Worm (Caenorhabditis elegans) whole organism, mixed stage, embryonic: ENCODE results near the gene skpo-3.

Experiments used
- M03D4.4 ChIP-seq: sonication (generic microtip); optimal IDR thresholded peaks from 2 replicates; lab custom pipeline; 2017; ENCODE audit warnings: mild to moderate bottlenecking, missing genetic modification characterization, missing compliant biosample characterization
- bed-3 ChIP-seq: fragments of 200-800 bp; sonication (Bioruptor generic); optimal IDR thresholded peaks from 3 replicates; lab custom pipeline; 2018; ENCODE audit warnings: mild to moderate bottlenecking, missing genetic modification characterization, moderate library complexity, missing compliant biosample characterization
- blmp-1 ChIP-seq: fragments of 150-350 bp; optimal IDR thresholded peaks from 2 replicates; lab custom pipeline; 2014; ENCODE audit warnings: missing biosample characterization, missing genetic modification characterization
- ceh-39 ChIP-seq: fragments of 150-350 bp; optimal IDR thresholded peaks from 2 replicates; lab custom pipeline; 2014; ENCODE audit warnings: missing biosample characterization, missing genetic modification characterization
- ceh-43 ChIP-seq: fragments of 200-800 bp; sonication (Bioruptor generic); optimal IDR thresholded peaks from 2 replicates; lab custom pipeline; 2018; ENCODE audit warnings: mild to moderate bottlenecking, missing genetic modification characterization, moderate library complexity, missing compliant biosample characterization
- ceh-83 ChIP-seq: fragments of 200-800 bp; sonication (Bioruptor generic); optimal IDR thresholded peaks from 2 replicates; lab custom pipeline; 2018; ENCODE audit warnings: mild to moderate bottlenecking, missing genetic modification characterization, missing compliant biosample characterization
- ces-1 ChIP-seq: fragments of 150-350 bp; optimal IDR thresholded peaks from 2 replicates; lab custom pipeline; 2014; ENCODE audit warnings: missing biosample characterization, missing genetic modification reagents, missing genetic modification characterization
- cnd-1 ChIP-seq: fragments of 200-800 bp; sonication (Bioruptor generic); optimal IDR thresholded peaks from 2 replicates; lab custom pipeline; 2018; ENCODE audit warnings: mild to moderate bottlenecking, missing genetic modification characterization, missing compliant biosample characterization
- elt-1 ChIP-seq: sonication (generic microtip); optimal IDR thresholded peaks from 2 replicates; lab custom pipeline; 2017; ENCODE audit warnings: missing genetic modification characterization, mild to moderate bottlenecking, missing compliant biosample characterization, antibody characterized with exemption, moderate library complexity, borderline replicate concordance; ENCODE audit not compliant: insufficient read depth
- elt-3 ChIP-seq: fragments of 150-350 bp; optimal IDR thresholded peaks from 2 replicates; lab custom pipeline; 2014; ENCODE audit warnings: missing biosample characterization, missing genetic modification characterization
- flh-1 ChIP-seq: fragments of 200-800 bp; sonication (Bioruptor generic); optimal IDR thresholded peaks from 2 replicates; lab custom pipeline; 2018; ENCODE audit warnings: mild to moderate bottlenecking, missing genetic modification characterization, moderate library complexity, missing compliant biosample characterization
- ham-2 ChIP-seq: fragments of 200-800 bp; sonication (Bioruptor generic); optimal IDR thresholded peaks from 2 replicates; lab custom pipeline; 2018; ENCODE audit warnings: mild to moderate bottlenecking, missing genetic modification characterization, missing compliant biosample characterization
- hlh-1 ChIP-seq: fragments of 150-350 bp; optimal IDR thresholded peaks from 2 replicates; lab custom pipeline; 2014; ENCODE audit warnings: missing biosample characterization, missing genetic modification reagents, missing genetic modification characterization
- lin-13 ChIP-seq: fragments of 150-350 bp; optimal IDR thresholded peaks from 2 replicates; lab custom pipeline; 2014; ENCODE audit warnings: missing biosample characterization, missing genetic modification characterization
- lin-32 ChIP-seq: fragments of 200-800 bp; sonication (Bioruptor generic); optimal IDR thresholded peaks from 2 replicates; lab custom pipeline; 2018; ENCODE audit warnings: mild to moderate bottlenecking, missing genetic modification characterization, missing compliant biosample characterization
- lsy-2 ChIP-seq: fragments of 150-350 bp; optimal IDR thresholded peaks from 2 replicates; lab custom pipeline; 2014; ENCODE audit warnings: missing biosample characterization, missing genetic modification characterization
- mab-5 ChIP-seq: fragments of 150-350 bp; optimal IDR thresholded peaks from 2 replicates; lab custom pipeline; 2014; ENCODE audit warnings: missing biosample characterization, missing genetic modification characterization
- mep-1 ChIP-seq: fragments of 150-350 bp; optimal IDR thresholded peaks from 2 replicates; lab custom pipeline; 2017; ENCODE audit warnings: missing biosample characterization, missing genetic modification reagents, missing genetic modification characterization, inconsistent platforms
- mls-2 ChIP-seq: sonication (generic microtip); optimal IDR thresholded peaks from 2 replicates; lab custom pipeline; 2016; ENCODE audit warnings: mild to moderate bottlenecking, missing genetic modification characterization, moderate library complexity, missing compliant biosample characterization
- nhr-12 ChIP-seq: fragments of 150-350 bp; optimal IDR thresholded peaks from 2 replicates; lab custom pipeline; 2014; ENCODE audit warnings: missing biosample characterization, missing genetic modification characterization
- nhr-2 ChIP-seq: fragments of 150-350 bp; optimal IDR thresholded peaks from 2 replicates; lab custom pipeline; 2014; ENCODE audit warnings: missing biosample characterization, missing genetic modification characterization
- nhr-237 ChIP-seq: fragments of 150-350 bp; optimal IDR thresholded peaks from 2 replicates; lab custom pipeline; 2014; ENCODE audit warnings: missing biosample characterization, missing genetic modification characterization
- nhr-28 ChIP-seq: fragments of 150-350 bp; optimal IDR thresholded peaks from 2 replicates; lab custom pipeline; 2014; ENCODE audit warnings: missing biosample characterization, missing genetic modification characterization
- nhr-76 ChIP-seq: sonication (generic microtip); optimal IDR thresholded peaks from 2 replicates; lab custom pipeline; 2017; ENCODE audit warnings: missing biosample characterization, missing genetic modification characterization
- pha-4 ChIP-seq: fragments of 150-350 bp; optimal IDR thresholded peaks from 2 replicates; lab custom pipeline; 2018; ENCODE audit warnings: missing biosample characterization, missing genetic modification reagents, missing genetic modification characterization
- sem-2 ChIP-seq: fragments of 200-800 bp; sonication (Bioruptor generic); optimal IDR thresholded peaks from 2 replicates; lab custom pipeline; 2018; ENCODE audit warnings: mild to moderate bottlenecking, missing genetic modification characterization, missing compliant biosample characterization
- snpc-4 ChIP-seq: fragments of 150-350 bp; optimal IDR thresholded peaks from 2 replicates; lab custom pipeline; 2014; ENCODE audit warnings: missing biosample characterization, missing genetic modification characterization
- sptf-1 ChIP-seq: sonication (generic microtip); optimal IDR thresholded peaks from 2 replicates; lab custom pipeline; 2017; ENCODE audit warnings: mild to moderate bottlenecking, missing genetic modification characterization, moderate library complexity, missing compliant biosample characterization
- tbx-8 ChIP-seq: fragments of 200-800 bp; sonication (Bioruptor generic); optimal IDR thresholded peaks from 2 replicates; lab custom pipeline; 2018; ENCODE audit warnings: mild to moderate bottlenecking, missing genetic modification characterization, moderate library complexity, missing compliant biosample characterization
- unc-120 ChIP-seq: sonication (generic microtip); optimal IDR thresholded peaks from 2 replicates; lab custom pipeline; 2017; ENCODE audit warnings: missing genetic modification characterization, missing compliant biosample characterization; ENCODE audit not compliant: poor library complexity, severe bottlenecking
- unc-39 ChIP-seq: fragments of 150-350 bp; optimal IDR thresholded peaks from 2 replicates; lab custom pipeline; 2014; ENCODE audit warnings: missing biosample characterization, missing genetic modification characterization
- unc-62 ChIP-seq: fragments of 150-350 bp; optimal IDR thresholded peaks from 2 replicates; lab custom pipeline; 2014; ENCODE audit warnings: missing biosample characterization, missing genetic modification reagents, missing genetic modification characterization
- zip-8 ChIP-seq: fragments of 150-350 bp; optimal IDR thresholded peaks from 2 replicates; lab custom pipeline; 2014; ENCODE audit warnings: missing biosample characterization, missing genetic modification characterization
- ztf-11 ChIP-seq: fragments of 150-350 bp; optimal IDR thresholded peaks from 2 replicates; lab custom pipeline; 2014; ENCODE audit warnings: missing biosample characterization, missing genetic modification characterization

Gene skpo-3

ce11 chrII:7211280-7211679 is 34.4 kb upstream of the skpo-3 start, which contains the start of gene E04F6.8:
Gene E04F6.8, minus strand, starts transcription at chrII:7211380.
- TF ChIP-seq nhr-12 (tag; lab: Kevin White, UChicago) (no peak), snpc-4 (tag; lab: Kevin White, UChicago) (no peak), ces-1 (GFP tag; lab: Kevin White, UChicago) (no peak), elt-3 (tag; lab: Kevin White, UChicago) (no peak), ztf-11 (tag; lab: Kevin White, UChicago) (no peak), ceh-83 (GFP tag; lab: Kevin White, UChicago) (no peak), nhr-76 (tag; lab: Kevin White, UChicago) (no peak), M03D4.4 (tag; lab: Kevin White, UChicago) (no peak), bed-3 (GFP tag; lab: Kevin White, UChicago) (no peak), sem-2 (no peak), nhr-237 (tag; lab: Kevin White, UChicago) (no peak), ceh-43 (GFP tag; lab: Kevin White, UChicago) (no peak), zip-8 (tag; lab: Kevin White, UChicago) (no peak), mls-2 (tag; lab: Kevin White, UChicago) (no peak), pha-4 (tag; lab: Kevin White, UChicago) (no peak), cnd-1 (no peak), blmp-1 (no peak), lin-32 (no peak), sptf-1 (tag; lab: Kevin White, UChicago) (no peak), nhr-28 (tag; lab: Kevin White, UChicago) (no peak)

- TF ChIP-seq nhr-76 (tag; lab: Kevin White, UChicago) (no peak), nhr-2 (tag; lab: Kevin White, UChicago) (no peak), ztf-11 (tag; lab: Kevin White, UChicago) (no peak), blmp-1 (no peak), lin-13 (no peak), nhr-28 (tag; lab: Kevin White, UChicago) (no peak), mep-1 (no peak), ceh-43 (GFP tag; lab: Kevin White, UChicago) (no peak)
These were observed 33.6 kb upstream of the skpo-3 start, which contains the start of gene E04F6.9 for ce11 chrII:7212059-7212458. Gene E04F6.9, minus strand, starts transcription at chrII:7212159.

ce11 chrII:7217047-7217446 is 28.6 kb upstream of the skpo-3 start, which contains the start of gene E04F6.10:
Gene E04F6.10, minus strand, starts transcription at chrII:7217147.
- TF ChIP-seq nhr-76 (tag; lab: Kevin White, UChicago): no peak
- no peak for TF ChIP-seq snpc-4 (tag; lab: Kevin White, UChicago)
- TF ChIP-seq cnd-1: no peak
- no peak for TF ChIP-seq flh-1
- no peak for TF ChIP-seq lin-13
- TF ChIP-seq ztf-11 (tag; lab: Kevin White, UChicago): no peak
- no peak for TF ChIP-seq sptf-1 (tag; lab: Kevin White, UChicago)
- no peak for TF ChIP-seq ham-2
- no peak for TF ChIP-seq ces-1 (GFP tag; lab: Kevin White, UChicago)
- no peak for TF ChIP-seq lin-32
- TF ChIP-seq mep-1: no peak
- TF ChIP-seq mab-5 (tag; lab: Kevin White, UChicago): no peak
- no peak for TF ChIP-seq unc-120 (tag; lab: Kevin White, UChicago)
- no peak for TF ChIP-seq ceh-39 (tag; lab: Kevin White, UChicago)
- TF ChIP-seq unc-39 (tag; lab: Kevin White, UChicago): no peak
- no peak for TF ChIP-seq ceh-83 (GFP tag; lab: Kevin White, UChicago)
- no peak for TF ChIP-seq elt-1 (tag; lab: Kevin White, UChicago)

ce11 chrII:7224074-7224473 is 21.6 kb upstream of the skpo-3 start:
- TF ChIP-seq unc-39 (tag; lab: Kevin White, UChicago) (no peak), lsy-2 (tag; lab: Kevin White, UChicago) (no peak), hlh-1 (tag; lab: Kevin White, UChicago) (no peak), nhr-28 (tag; lab: Kevin White, UChicago) (no peak), tbx-8 (GFP tag; lab: Kevin White, UChicago) (no peak), ces-1 (GFP tag; lab: Kevin White, UChicago) (no peak), unc-120 (tag; lab: Kevin White, UChicago) (no peak), pha-4 (tag; lab: Kevin White, UChicago) (no peak), snpc-4 (tag; lab: Kevin White, UChicago) (no peak), ceh-39 (tag; lab: Kevin White, UChicago) (no peak), unc-62 (no peak), mep-1 (no peak), M03D4.4 (tag; lab: Kevin White, UChicago) (no peak)
